Worm (Caenorhabditis elegans) whole organism, young adult: ENCODE data around the gene rpc-11.

Source experiments
- C17E4.6 ChIP-seq: fragments of 200-800 bp; sonication (Bioruptor generic); IDR thresholded peaks from 2 replicates; pipeline ENCODE4 v1.3.6; 2022; ENCODE audit warnings: missing genetic modification reagents, missing genetic modification characterization, missing compliant biosample characterization
- D2030.7 ChIP-seq: fragments of 200-800 bp; sonication (Bioruptor generic); IDR thresholded peaks from 2 replicates; pipeline ENCODE4 v1.3.6; 2022; ENCODE audit warnings: missing genetic modification reagents, missing genetic modification characterization, missing compliant biosample characterization
- F22D6.2 ChIP-seq: sonication (generic microtip); optimal IDR thresholded peaks from 2 replicates; lab custom pipeline; 2016; ENCODE audit warnings: mild to moderate bottlenecking, missing genetic modification characterization, missing compliant biosample characterization
- F23B12.7 ChIP-seq: sonication (generic microtip); optimal IDR thresholded peaks from 2 replicates; lab custom pipeline; 2017; ENCODE audit warnings: missing genetic modification characterization, mild to moderate bottlenecking, missing compliant biosample characterization, antibody characterized with exemption, moderate library complexity; ENCODE audit not compliant: insufficient read depth
- F49E8.2 ChIP-seq: sonication (generic microtip); optimal IDR thresholded peaks from 3 replicates; lab custom pipeline; 2017; ENCODE audit warnings: missing genetic modification characterization, mild to moderate bottlenecking, missing compliant biosample characterization, antibody characterized with exemption, moderate library complexity; ENCODE audit not compliant: insufficient read depth
- T26A5.8 ChIP-seq: sonication (generic microtip); optimal IDR thresholded peaks from 2 replicates; lab custom pipeline; 2016; ENCODE audit warnings: missing genetic modification characterization, missing compliant biosample characterization
- Y56A3A.18 ChIP-seq: fragments of 200-800 bp; sonication (Bioruptor generic); IDR thresholded peaks from 2 replicates; pipeline ENCODE4 v1.3.6; 2022; ENCODE audit warnings: missing genetic modification reagents, missing genetic modification characterization, missing compliant biosample characterization
- Y79H2A.3 ChIP-seq: fragments of 200-800 bp; sonication (Bioruptor generic); conservative IDR thresholded peaks from 2 replicates; pipeline ENCODE4 v1.3.6; 2022; ENCODE audit warnings: missing genetic modification reagents, missing genetic modification characterization, missing compliant biosample characterization
- akir-1 ChIP-seq: fragments of 200-800 bp; sonication (Bioruptor generic); optimal IDR thresholded peaks from 2 replicates; lab custom pipeline; 2018; ENCODE audit warnings: mild to moderate bottlenecking, missing genetic modification characterization, moderate library complexity, missing compliant biosample characterization
- athp-1 ChIP-seq: sonication (generic microtip); optimal IDR thresholded peaks from 2 replicates; lab custom pipeline; 2017; ENCODE audit warnings: mild to moderate bottlenecking, missing genetic modification characterization, missing compliant biosample characterization
- cebp-2 ChIP-seq: fragments of 200-800 bp; sonication (Bioruptor generic); IDR thresholded peaks from 2 replicates; pipeline ENCODE4 v1.3.6; 2022; ENCODE audit warnings: missing genetic modification characterization, missing compliant biosample characterization
- egl-18 ChIP-seq: fragments of 200-800 bp; sonication (Bioruptor generic); IDR thresholded peaks from 2 replicates; pipeline ENCODE4 v1.3.6; 2022; ENCODE audit warnings: missing genetic modification reagents, missing genetic modification characterization, missing compliant biosample characterization
- egrh-3 ChIP-seq: fragments of 200-800 bp; sonication (Bioruptor generic); IDR thresholded peaks from 2 replicates; pipeline ENCODE4 v1.3.6; 2022; ENCODE audit warnings: missing genetic modification reagents, missing genetic modification characterization, missing compliant biosample characterization
- ets-4 ChIP-seq: fragments of 200-800 bp; sonication (Bioruptor generic); optimal IDR thresholded peaks from 2 replicates; lab custom pipeline; 2018; ENCODE audit warnings: mild to moderate bottlenecking, missing genetic modification characterization, missing compliant biosample characterization
- hmg-1.2 ChIP-seq: fragments of 200-800 bp; sonication (Bioruptor generic); IDR thresholded peaks from 2 replicates; pipeline ENCODE4 v1.3.6; 2022; ENCODE audit warnings: missing genetic modification reagents, missing genetic modification characterization, missing compliant biosample characterization
- lsl-1 ChIP-seq: fragments of 200-800 bp; sonication (Bioruptor generic); optimal IDR thresholded peaks from 2 replicates; lab custom pipeline; 2018; ENCODE audit warnings: mild to moderate bottlenecking, missing genetic modification characterization, moderate library complexity, missing compliant biosample characterization
- madf-3 ChIP-seq: fragments of 200-800 bp; sonication (Bioruptor generic); IDR thresholded peaks from 2 replicates; pipeline ENCODE4 v1.3.6; 2022; ENCODE audit warnings: missing genetic modification reagents, missing genetic modification characterization, missing compliant biosample characterization
- nfya-1 ChIP-seq: sonication (generic microtip); optimal IDR thresholded peaks from 2 replicates; lab custom pipeline; 2017; ENCODE audit warnings: antibody characterized with exemption, missing compliant biosample characterization, missing genetic modification characterization, borderline replicate concordance; ENCODE audit not compliant: insufficient read depth
- nfya-2 ChIP-seq: fragments of 200-800 bp; sonication (Bioruptor generic); IDR thresholded peaks from 2 replicates; pipeline ENCODE4 v1.3.6; 2022; ENCODE audit warnings: missing genetic modification reagents, missing genetic modification characterization, missing compliant biosample characterization
- rec-8 ChIP-seq, 2 experiments: sonication (generic microtip); optimal IDR thresholded peaks; 2 replicates each; lab custom pipeline; 2016; ENCODE audit warnings: mild to moderate bottlenecking in 2 of 2, missing genetic modification characterization in 2 of 2, missing genetic modification reagents in 2 of 2, missing genotype in 2 of 2, missing biosample characterization in 1 of 2, missing compliant biosample characterization in 1 of 2, moderate library complexity in 1 of 2
- rpc-1 ChIP-seq, 2 experiments: fragments of 150-350 bp in 1 of 2; sonication (generic microtip) in 1 of 2; optimal IDR thresholded peaks; 2 replicates each; lab custom pipeline; 2014 to 2018; ENCODE audit warnings: missing biosample characterization in 1 of 2, missing genetic modification characterization in 1 of 2, missing genetic modification reagents in 1 of 2, missing genotype in 1 of 2
- sdz-38 ChIP-seq: sonication (generic microtip); optimal IDR thresholded peaks from 2 replicates; lab custom pipeline; 2016; ENCODE audit warnings: missing genotype, missing genetic modification characterization, missing compliant biosample characterization
- snpc-3.4 ChIP-seq: sonication (generic microtip); optimal IDR thresholded peaks from 2 replicates; lab custom pipeline; 2017; ENCODE audit warnings: missing genetic modification characterization, mild to moderate bottlenecking, missing compliant biosample characterization, antibody characterized with exemption, moderate library complexity, missing genotype, missing genetic modification reagents
- xnd-1 ChIP-seq: sonication (generic microtip); optimal IDR thresholded peaks from 2 replicates; lab custom pipeline; 2016; ENCODE audit warnings: missing genotype, missing genetic modification reagents, missing genetic modification characterization, missing compliant biosample characterization
- zfh-2 ChIP-seq: fragments of 200-800 bp; sonication (Bioruptor generic); conservative IDR thresholded peaks from 2 replicates; pipeline ENCODE4 v1.3.6; 2022; ENCODE audit warnings: missing genetic modification reagents, missing genetic modification characterization, missing compliant biosample characterization
- ztf-25 ChIP-seq: fragments of 200-800 bp; sonication (Bioruptor generic); IDR thresholded peaks from 2 replicates; pipeline ENCODE4 v1.3.6; 2022; ENCODE audit warnings: missing genetic modification reagents, missing genetic modification characterization, missing compliant biosample characterization
- ztf-3 ChIP-seq: fragments of 200-800 bp; sonication (Bioruptor generic); optimal IDR thresholded peaks from 2 replicates; lab custom pipeline; 2018; ENCODE audit warnings: mild to moderate bottlenecking, missing genetic modification characterization, missing compliant biosample characterization

The rpc-11 gene

ce11 chrIV:1361616-1362228, 48.1 kb downstream of the rpc-11 start:
- peak; percentile 82 for TF ChIP-seq zfh-2 (GFP tag; lab: Robert Waterston, UW)
- no peak for TF ChIP-seq T26A5.8 (tag; lab: Kevin White, UChicago)
- TF ChIP-seq nfya-1 (tag; lab: Kevin White, UChicago) = no peak
- no peak for TF ChIP-seq D2030.7 (GFP tag; lab: Robert Waterston, UW)
- no peak for TF ChIP-seq akir-1 (GFP tag; lab: Kevin White, UChicago)
- no peak for TF ChIP-seq sdz-38 (tag; lab: Kevin White, UChicago)
- TF ChIP-seq ztf-25 (GFP tag; lab: Robert Waterston, UW) = no peak
- TF ChIP-seq ets-4 (GFP tag; lab: Kevin White, UChicago) = no peak
- no peak for TF ChIP-seq xnd-1
- TF ChIP-seq nfya-2 = no peak
- no peak for TF ChIP-seq snpc-3.4
- TF ChIP-seq ztf-3 = no peak
- no peak for TF ChIP-seq rpc-1 (optimal IDR thresholded peaks at IDR 0.05; lab: Kevin White, UChicago)
- no peak for TF ChIP-seq rpc-1 (tag; optimal IDR thresholded peaks at IDR 0.05; lab: Kevin White, UChicago)
- TF ChIP-seq Y79H2A.3 = no peak
- TF ChIP-seq egrh-3 (GFP tag; lab: Robert Waterston, UW) = peak; percentile 21; the same call in 1 of the 2 replicates
- no peak for TF ChIP-seq cebp-2 (GFP tag; lab: Robert Waterston, UW)
- no peak for TF ChIP-seq athp-1
- no peak for TF ChIP-seq lsl-1 (GFP tag; lab: Kevin White, UChicago)
- no peak for TF ChIP-seq rec-8 (tag; optimal IDR thresholded peaks at IDR 0.05; lab: Kevin White, UChicago)
- no peak for TF ChIP-seq egl-18 (GFP tag; lab: Robert Waterston, UW)
- no peak for TF ChIP-seq Y56A3A.18
- TF ChIP-seq C17E4.6 = no peak
- TF ChIP-seq F23B12.7 (tag; lab: Kevin White, UChicago) = no peak
- no peak for TF ChIP-seq F22D6.2 (tag; lab: Kevin White, UChicago)
- TF ChIP-seq hmg-1.2 = peak; percentile 23; the same call in 1 of the 2 replicates
- TF ChIP-seq F49E8.2 (tag; lab: Kevin White, UChicago) = no peak
- TF ChIP-seq, all 124 proteins: peak for 3

ce11 chrIV:1359125-1359524, 50.7 kb downstream of the rpc-11 start, which contains the start of gene col-105:
Gene col-105 (minus strand): TSS chrIV:1359225.
- TF ChIP-seq sdz-38 (tag; lab: Kevin White, UChicago) (no peak), snpc-3.4 (no peak), madf-3 (GFP tag; lab: Robert Waterston, UW) (no peak)
